Fruit fly (Drosophila melanogaster) whole organism, embryonic: ENCODE data around the gene FBXO11.

Experiments used
- Bgb ChIP-seq: fragments of 200-800 bp; sonication (Bioruptor generic); IDR thresholded peaks from 2 replicates; pipeline ENCODE4 v1.3.6; 2022; ENCODE audit warnings: missing biosample characterization, missing genetic modification characterization; ENCODE audit not compliant: partially characterized antibody
- BtbVII ChIP-seq: fragments of 200-800 bp; sonication (Bioruptor generic); optimal IDR thresholded peaks from 3 replicates; lab custom pipeline; 2017; ENCODE audit warnings: missing biosample characterization, mild to moderate bottlenecking, missing genetic modification characterization
- CG11093 ChIP-seq: fragments of 200-800 bp; sonication (Bioruptor generic); IDR thresholded peaks from 3 replicates; pipeline ENCODE4 v1.3.6; 2022; ENCODE audit warnings: missing biosample characterization, missing genetic modification characterization
- CG12744 ChIP-seq: fragments of 200-800 bp; sonication (Bioruptor generic); optimal IDR thresholded peaks from 2 replicates; lab custom pipeline; 2016; ENCODE audit warnings: missing biosample characterization, missing genetic modification characterization
- CG13296 ChIP-seq: fragments of 200-800 bp; sonication (Bioruptor generic); optimal IDR thresholded peaks from 3 replicates; lab custom pipeline; 2018; ENCODE audit warnings: missing biosample characterization, mild to moderate bottlenecking, missing genetic modification characterization
- CG14667 ChIP-seq: fragments of 200-800 bp; sonication (Bioruptor generic); IDR thresholded peaks from 2 replicates; pipeline ENCODE4 v1.3.6; 2022; ENCODE audit warnings: missing biosample characterization, missing genetic modification characterization
- CG14965 ChIP-seq: fragments of 200-800 bp; sonication (Bioruptor generic); optimal IDR thresholded peaks from 2 replicates; lab custom pipeline; 2016; ENCODE audit warnings: missing biosample characterization, missing genetic modification characterization, borderline replicate concordance
- CG1602 ChIP-seq: fragments of 200-800 bp; sonication (Bioruptor generic); optimal IDR thresholded peaks from 3 replicates; lab custom pipeline; 2016; ENCODE audit warnings: missing biosample characterization, missing genetic modification characterization
- CG2712 ChIP-seq: fragments of 200-800 bp; optimal IDR thresholded peaks from 3 replicates; lab custom pipeline; 2019; ENCODE audit warnings: missing biosample characterization, mild to moderate bottlenecking, missing genetic modification characterization, moderate library complexity
- CG3065 ChIP-seq: fragments of 200-800 bp; sonication (Bioruptor generic); optimal IDR thresholded peaks from 2 replicates; lab custom pipeline; 2016; ENCODE audit warnings: missing biosample characterization, missing genetic modification characterization
- CG4404 ChIP-seq: fragments of 200-800 bp; sonication (Bioruptor generic); IDR thresholded peaks from 2 replicates; pipeline ENCODE4 v1.3.6; 2022; ENCODE audit warnings: missing biosample characterization, missing genetic modification characterization
- CG6272 ChIP-seq: fragments of 200-800 bp; sonication (Bioruptor generic); IDR thresholded peaks from 2 replicates; pipeline ENCODE4 v1.3.6; 2022; ENCODE audit warnings: missing biosample characterization, missing genetic modification characterization
- CG7963 ChIP-seq: fragments of 200-800 bp; sonication (Bioruptor generic); IDR thresholded peaks from 3 replicates; pipeline ENCODE4 v1.3.6; 2022; ENCODE audit warnings: missing biosample characterization, missing genetic modification characterization; ENCODE audit not compliant: partially characterized antibody
- CG8290 ChIP-seq, 3 experiments: fragments of 200-800 bp; sonication (Bioruptor generic); optimal IDR thresholded peaks; 2 replicates each; lab custom pipeline; 2016 to 2019; ENCODE audit warnings: missing biosample characterization in 3 of 3, missing genetic modification characterization in 3 of 3, mild to moderate bottlenecking in 2 of 3, moderate library complexity in 1 of 3
- CrebB ChIP-seq: fragments of 200-800 bp; sonication (Bioruptor generic); optimal IDR thresholded peaks from 3 replicates; lab custom pipeline; 2018; ENCODE audit warnings: missing biosample characterization, mild to moderate bottlenecking, missing genetic modification characterization
- Dp ChIP-seq: fragments of 200-800 bp; sonication (Bioruptor generic); optimal IDR thresholded peaks from 2 replicates; lab custom pipeline; 2018; ENCODE audit warnings: missing biosample characterization, mild to moderate bottlenecking, missing genetic modification characterization, moderate library complexity
- GATAe ChIP-seq: fragments of 200-800 bp; sonication (Bioruptor generic); conservative IDR thresholded peaks from 2 replicates; pipeline ENCODE4 v1.3.6; 2022; ENCODE audit warnings: missing biosample characterization, missing genetic modification characterization
- Hmx ChIP-seq: fragments of 200-800 bp; sonication (Bioruptor generic); optimal IDR thresholded peaks from 2 replicates; lab custom pipeline; 2016; ENCODE audit warnings: missing biosample characterization, missing genetic modification characterization
- Hr39 ChIP-seq: fragments of >200 bp; optimal IDR thresholded peaks from 2 replicates; lab custom pipeline; 2017
- Jarid2 ChIP-seq: fragments of 200-800 bp; sonication (Bioruptor generic); optimal IDR thresholded peaks from 3 replicates; lab custom pipeline; 2017; ENCODE audit warnings: mild to moderate bottlenecking, missing biosample characterization, missing genetic modification reagents, missing genetic modification characterization
- Mad ChIP-seq: fragments of 200-800 bp; sonication (Bioruptor generic); optimal IDR thresholded peaks from 2 replicates; lab custom pipeline; 2016; ENCODE audit warnings: missing biosample characterization, missing genetic modification characterization
- Myb ChIP-seq: fragments of 200-800 bp; sonication (Bioruptor generic); optimal IDR thresholded peaks from 2 replicates; lab custom pipeline; 2016; ENCODE audit warnings: missing biosample characterization, missing genetic modification characterization
- NC2α ChIP-seq: fragments of 200-800 bp; sonication (Bioruptor generic); optimal IDR thresholded peaks from 2 replicates; lab custom pipeline; 2016; ENCODE audit warnings: missing biosample characterization, missing genetic modification characterization
- Six4 ChIP-seq: fragments of 200-800 bp; sonication (Bioruptor generic); optimal IDR thresholded peaks from 2 replicates; lab custom pipeline; 2016; ENCODE audit warnings: missing biosample characterization, missing genetic modification characterization
- Stat92E ChIP-seq, 3 experiments: fragments of >200 bp in 2 of 3; fragments of 200-800 bp in 1 of 3; sonication (Bioruptor generic) in 1 of 3; optimal IDR thresholded peaks; 2 replicates each; lab custom pipeline; 2017 to 2019; ENCODE audit warnings: missing biosample characterization in 3 of 3, missing genetic modification characterization in 3 of 3, mild to moderate bottlenecking in 1 of 3, moderate library complexity in 1 of 3
- Xbp1 ChIP-seq: fragments of 200-800 bp; sonication (Bioruptor generic); optimal IDR thresholded peaks from 3 replicates; lab custom pipeline; 2016; ENCODE audit warnings: missing biosample characterization, mild to moderate bottlenecking, missing genetic modification characterization
- ac ChIP-seq: fragments of 200-800 bp; sonication (Bioruptor generic); optimal IDR thresholded peaks from 3 replicates; lab custom pipeline; 2017; ENCODE audit warnings: missing biosample characterization, mild to moderate bottlenecking, missing genetic modification characterization
- ash1 ChIP-seq: fragments of 200-800 bp; sonication (Bioruptor generic); optimal IDR thresholded peaks from 2 replicates; lab custom pipeline; 2018; ENCODE audit warnings: missing biosample characterization, mild to moderate bottlenecking, missing genetic modification characterization
- bowl ChIP-seq: fragments of 200-800 bp; sonication (Bioruptor generic); IDR thresholded peaks from 2 replicates; pipeline ENCODE4 v1.3.6; 2022; ENCODE audit warnings: missing biosample characterization, missing genetic modification characterization
- btn ChIP-seq: fragments of 200-800 bp; sonication (Bioruptor generic); optimal IDR thresholded peaks from 2 replicates; lab custom pipeline; 2016; ENCODE audit warnings: missing biosample characterization, missing genetic modification characterization
- disco-r ChIP-seq: fragments of 200-800 bp; sonication (Bioruptor generic); optimal IDR thresholded peaks from 2 replicates; lab custom pipeline; 2016; ENCODE audit warnings: missing biosample characterization, missing genetic modification characterization
- fu2 ChIP-seq: fragments of 200-800 bp; sonication (Bioruptor generic); optimal IDR thresholded peaks from 2 replicates; lab custom pipeline; 2016; ENCODE audit warnings: missing biosample characterization, missing genetic modification characterization
- gsb ChIP-seq: fragments of 200-800 bp; sonication (Bioruptor generic); IDR thresholded peaks from 2 replicates; pipeline ENCODE4 v1.3.6; 2022; ENCODE audit warnings: missing biosample characterization, missing genetic modification characterization
- kah ChIP-seq: fragments of 200-800 bp; sonication (Bioruptor generic); optimal IDR thresholded peaks from 2 replicates; lab custom pipeline; 2018; ENCODE audit warnings: missing biosample characterization, mild to moderate bottlenecking, missing genetic modification characterization
- klu ChIP-seq: fragments of 200-800 bp; sonication (Bioruptor generic); IDR thresholded peaks from 2 replicates; pipeline ENCODE4 v1.3.6; 2022; ENCODE audit warnings: missing biosample characterization, missing genetic modification characterization
- oc ChIP-seq: fragments of 200-800 bp; sonication (Bioruptor generic); optimal IDR thresholded peaks from 2 replicates; lab custom pipeline; 2018; ENCODE audit warnings: missing biosample characterization, mild to moderate bottlenecking, missing genetic modification characterization, moderate library complexity
- pzg ChIP-seq: fragments of 200-800 bp; sonication (Bioruptor generic); optimal IDR thresholded peaks from 3 replicates; lab custom pipeline; 2018; ENCODE audit warnings: missing biosample characterization, mild to moderate bottlenecking, missing genetic modification characterization, moderate library complexity
- rib ChIP-seq: fragments of 200-800 bp; sonication (Bioruptor generic); IDR thresholded peaks from 2 replicates; pipeline ENCODE4 v1.3.6; 2022; ENCODE audit warnings: missing biosample characterization, missing genetic modification characterization
- salm ChIP-seq: fragments of 200-800 bp; sonication (Bioruptor generic); optimal IDR thresholded peaks from 2 replicates; lab custom pipeline; 2018; ENCODE audit warnings: missing biosample characterization, mild to moderate bottlenecking, missing genetic modification characterization
- sc ChIP-seq, 3 experiments: fragments of >200 bp in 2 of 3; fragments of 200-800 bp in 1 of 3; sonication (Bioruptor generic) in 1 of 3; optimal IDR thresholded peaks; 2 replicates in 2 of 3; 3 replicates in 1 of 3; lab custom pipeline; 2017; ENCODE audit warnings: mild to moderate bottlenecking in 1 of 3, missing biosample characterization in 1 of 3, missing genetic modification characterization in 1 of 3, missing genetic modification reagents in 1 of 3
- sens-2 ChIP-seq: fragments of 200-800 bp; sonication (Bioruptor generic); IDR thresholded peaks from 2 replicates; pipeline ENCODE4 v1.3.6; 2022; ENCODE audit warnings: missing biosample characterization, missing genetic modification characterization
- sima ChIP-seq: fragments of 200-800 bp; sonication (Bioruptor generic); optimal IDR thresholded peaks from 2 replicates; lab custom pipeline; 2016; ENCODE audit warnings: missing biosample characterization, missing genetic modification characterization
- so ChIP-seq: fragments of 200-800 bp; sonication (Bioruptor generic); IDR thresholded peaks from 3 replicates; pipeline ENCODE4 v1.3.6; 2022; ENCODE audit warnings: missing biosample characterization, missing genetic modification characterization
- sug ChIP-seq: fragments of 200-800 bp; optimal IDR thresholded peaks from 2 replicates; lab custom pipeline; 2019; ENCODE audit warnings: missing biosample characterization, mild to moderate bottlenecking, missing genetic modification characterization, moderate library complexity
- tll ChIP-seq, 2 experiments: fragments of 200-800 bp in 1 of 2; fragments of >200 bp in 1 of 2; sonication (Bioruptor generic) in 1 of 2; optimal IDR thresholded peaks; 2 replicates each; lab custom pipeline; 2017 to 2019; ENCODE audit warnings: missing biosample characterization in 2 of 2, missing genetic modification characterization in 2 of 2, mild to moderate bottlenecking in 1 of 2, moderate library complexity in 1 of 2
- twi ChIP-seq: fragments of 200-800 bp; optimal IDR thresholded peaks from 2 replicates; lab custom pipeline; 2019; ENCODE audit warnings: missing biosample characterization, mild to moderate bottlenecking, missing genetic modification characterization, moderate library complexity
- tx ChIP-seq: fragments of 200-800 bp; sonication (Bioruptor generic); optimal IDR thresholded peaks from 2 replicates; lab custom pipeline; 2016; ENCODE audit warnings: missing biosample characterization, missing genetic modification characterization
- unpg ChIP-seq: fragments of 200-800 bp; sonication (Bioruptor generic); optimal IDR thresholded peaks from 3 replicates; lab custom pipeline; 2018; ENCODE audit warnings: missing biosample characterization, mild to moderate bottlenecking, missing genetic modification characterization, moderate library complexity
- vvl ChIP-seq: fragments of 200-800 bp; sonication (Bioruptor generic); IDR thresholded peaks from 2 replicates; pipeline ENCODE4 v1.3.6; 2022; ENCODE audit warnings: missing biosample characterization, missing genetic modification characterization
- wdn ChIP-seq: fragments of 200-800 bp; sonication (Bioruptor generic); IDR thresholded peaks from 2 replicates; pipeline ENCODE4 v1.3.6; 2022; ENCODE audit warnings: missing biosample characterization, missing genetic modification characterization

The FBXO11 gene

dm6 chr3R:9808946-9809545, at the start of gene FBXO11 (continued):
- peak; percentile 88 for TF ChIP-seq pzg
- TF ChIP-seq CG8290 (GFP tag; optimal IDR thresholded peaks at IDR 0.05; lab: Kevin White, UChicago), result peak; percentile 7
- TF ChIP-seq CG8290 (tag; optimal IDR thresholded peaks at IDR 0.05; lab: Kevin White, UChicago), result no peak
- TF ChIP-seq CG14667, result no peak
- TF ChIP-seq BtbVII, result peak; percentile 30
- no peak for TF ChIP-seq btn (GFP tag; lab: Kevin White, UChicago)
- peak; percentile 30 for TF ChIP-seq Myb (GFP tag; lab: Kevin White, UChicago)
- TF ChIP-seq Dp, result peak; percentile 94
- TF ChIP-seq kah (GFP tag; lab: Kevin White, UChicago), result peak; percentile 66
- no peak for TF ChIP-seq CG12744 (GFP tag; lab: Kevin White, UChicago)
- TF ChIP-seq gsb, result no peak
- TF ChIP-seq sc (optimal IDR thresholded peaks at IDR 0.05; lab: Kevin White, UChicago), result no peak
- TF ChIP-seq sc (GFP tag; optimal IDR thresholded peaks at IDR 0.05; lab: Kevin White, UChicago), result no peak
- TF ChIP-seq CG1602 (GFP tag; lab: Kevin White, UChicago), result no peak
- TF ChIP-seq disco-r (GFP tag; lab: Kevin White, UChicago), result no peak
- no peak for TF ChIP-seq ash1 (GFP tag; lab: Kevin White, UChicago)
- no peak for TF ChIP-seq CG7963
- no peak for TF ChIP-seq unpg (GFP tag; lab: Kevin White, UChicago)
- TF ChIP-seq tx (GFP tag; lab: Kevin White, UChicago), result no peak
- TF ChIP-seq CrebB (tag; lab: Kevin White, UChicago), result no peak
- no peak for TF ChIP-seq sug (tag; lab: Kevin White, UChicago)
- peak; percentile 14 for TF ChIP-seq fu2 (GFP tag; lab: Kevin White, UChicago)
- TF ChIP-seq salm (tag; lab: Kevin White, UChicago), result peak; percentile 10
- TF ChIP-seq sens-2 (GFP tag; lab: Robert Waterston, UW), result no peak
- TF ChIP-seq Six4 (GFP tag; lab: Kevin White, UChicago), result no peak
- TF ChIP-seq sima (GFP tag; lab: Kevin White, UChicago), result no peak
- TF ChIP-seq CG2712 (tag; lab: Kevin White, UChicago), result no peak
- no peak for TF ChIP-seq Xbp1 (GFP tag; lab: Kevin White, UChicago)
- TF ChIP-seq CG11093 (GFP tag; lab: Robert Waterston, UW), result no peak
- no peak for TF ChIP-seq ac (GFP tag; lab: Kevin White, UChicago)
- no peak for TF ChIP-seq Hmx (GFP tag; lab: Kevin White, UChicago)
- TF ChIP-seq GATAe, result no peak
- TF ChIP-seq CG6272 (GFP tag; lab: Robert Waterston, UW), result no peak
- no peak for TF ChIP-seq CG14965 (GFP tag; lab: Kevin White, UChicago)
- no peak for TF ChIP-seq Mad (GFP tag; lab: Kevin White, UChicago)
- TF ChIP-seq Stat92E (GFP tag; optimal IDR thresholded peaks at IDR 0.05; lab: Kevin White, UChicago), result peak in 1 of 3 experiments; percentile 83
- no peak for TF ChIP-seq wdn (GFP tag; lab: Robert Waterston, UW)
- no peak for TF ChIP-seq CG3065 (GFP tag; lab: Kevin White, UChicago)
- no peak for TF ChIP-seq klu
- peak; percentile 20 for TF ChIP-seq Jarid2 (GFP tag; lab: Kevin White, UChicago)
- TF ChIP-seq twi (tag; lab: Kevin White, UChicago), result no peak
- TF ChIP-seq Bgb (GFP tag; lab: Robert Waterston, UW), result peak; percentile 33; the same call in 1 of the 2 replicates
- no peak for TF ChIP-seq rib
- no peak for TF ChIP-seq NC2α (GFP tag; lab: Kevin White, UChicago)
- TF ChIP-seq CG4404 (GFP tag; lab: Robert Waterston, UW), result no peak
- no peak for TF ChIP-seq so (GFP tag; lab: Robert Waterston, UW)
- TF ChIP-seq bowl (GFP tag; lab: Robert Waterston, UW), result no peak
- TF ChIP-seq tll (GFP tag; optimal IDR thresholded peaks at IDR 0.05; lab: Kevin White, UChicago), result peak in 1 of 2 experiments; percentile 41
- no peak for TF ChIP-seq Hr39
- TF ChIP-seq CG13296 (GFP tag; lab: Kevin White, UChicago), result no peak
- no peak for TF ChIP-seq oc (tag; lab: Kevin White, UChicago)
- TF ChIP-seq vvl (GFP tag; lab: Robert Waterston, UW), result 0 out of 2 replicates have a peak, but pooled peaks have one; percentile 11
